Worm (Caenorhabditis elegans) whole organism, young adult: Measurements from ENCODE around the gene mig-18.

Experiments used
- ama-1 ChIP-seq, 3 experiments: fragments of 150-350 bp in 1 of 3; sonication (generic microtip) in 2 of 3; optimal IDR thresholded peaks; 2 replicates each; lab custom pipeline; 2014 to 2018; ENCODE audit warnings: missing biosample characterization in 2 of 3, missing genetic modification characterization in 2 of 3, missing genetic modification reagents in 2 of 3
- attf-5 ChIP-seq: fragments of 200-800 bp; sonication (Bioruptor generic); optimal IDR thresholded peaks from 2 replicates; lab custom pipeline; 2018; ENCODE audit warnings: mild to moderate bottlenecking, missing genetic modification characterization, missing compliant biosample characterization
- ceh-40 ChIP-seq: fragments of 200-800 bp; sonication (Bioruptor generic); IDR thresholded peaks from 2 replicates; pipeline ENCODE4 v1.3.6; 2022; ENCODE audit warnings: missing genetic modification characterization, missing compliant biosample characterization
- ceh-58 ChIP-seq: fragments of 200-800 bp; sonication (Bioruptor generic); IDR thresholded peaks from 2 replicates; pipeline ENCODE4 v1.3.6; 2022; ENCODE audit warnings: missing genetic modification characterization, missing compliant biosample characterization
- nfya-1 ChIP-seq: sonication (generic microtip); optimal IDR thresholded peaks from 2 replicates; lab custom pipeline; 2017; ENCODE audit warnings: antibody characterized with exemption, missing compliant biosample characterization, missing genetic modification characterization, borderline replicate concordance; ENCODE audit not compliant: insufficient read depth
- nhr-179 ChIP-seq: sonication (generic microtip); optimal IDR thresholded peaks from 2 replicates; lab custom pipeline; 2016; ENCODE audit warnings: mild to moderate bottlenecking, missing genetic modification characterization, missing compliant biosample characterization
- somi-1 ChIP-seq: fragments of 200-800 bp; sonication (Bioruptor generic); optimal IDR thresholded peaks from 2 replicates; lab custom pipeline; 2018; ENCODE audit warnings: mild to moderate bottlenecking, missing genetic modification characterization, missing compliant biosample characterization
- ztf-3 ChIP-seq: fragments of 200-800 bp; sonication (Bioruptor generic); optimal IDR thresholded peaks from 2 replicates; lab custom pipeline; 2018; ENCODE audit warnings: mild to moderate bottlenecking, missing genetic modification characterization, missing compliant biosample characterization

DNA sequence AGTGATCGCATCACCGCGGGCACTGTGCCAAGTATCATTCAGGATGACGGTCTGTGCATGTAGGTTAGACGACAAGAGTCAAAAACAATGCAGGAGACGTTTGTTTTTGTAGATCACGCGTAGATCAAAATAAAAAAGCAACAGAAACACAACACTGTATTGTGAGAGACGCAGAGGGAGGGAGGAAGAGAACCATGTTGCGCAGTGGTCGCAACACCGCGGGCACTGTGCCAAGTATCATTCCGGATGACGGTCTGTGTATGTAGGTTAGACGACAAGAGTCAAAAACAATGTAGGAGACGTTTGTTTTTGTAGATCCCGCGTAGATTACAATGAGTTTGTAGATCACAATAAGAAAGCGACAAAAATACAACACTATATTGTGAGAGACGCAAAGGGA lies 15.9 kb downstream of the mig-18 start:
- no peak for TF ChIP-seq ama-1 (optimal IDR thresholded peaks at IDR 0.05; lab: Kevin White, UChicago)
- TF ChIP-seq ama-1 (GFP tag; optimal IDR thresholded peaks at IDR 0.05; lab: Kevin White, UChicago), result no peak
- no peak for TF ChIP-seq ztf-3 (GFP tag; lab: Kevin White, UChicago)
- no peak for TF ChIP-seq nfya-1 (tag; lab: Kevin White, UChicago)
- TF ChIP-seq somi-1 (GFP tag; lab: Kevin White, UChicago), result no peak
- no peak for TF ChIP-seq ceh-40 (GFP tag; lab: Robert Waterston, UW)
- no peak for TF ChIP-seq ceh-58 (GFP tag; lab: Robert Waterston, UW)
- TF ChIP-seq nhr-179 (tag; lab: Kevin White, UChicago), result no peak
- TF ChIP-seq attf-5, result no peak
